Worm (Caenorhabditis elegans): ENCODE results near the gene C24F3.2.
A peak's percentile ranks its signal among the peaks of the same experiment; 100 is the strongest.

The C24F3.2 gene

DNA sequence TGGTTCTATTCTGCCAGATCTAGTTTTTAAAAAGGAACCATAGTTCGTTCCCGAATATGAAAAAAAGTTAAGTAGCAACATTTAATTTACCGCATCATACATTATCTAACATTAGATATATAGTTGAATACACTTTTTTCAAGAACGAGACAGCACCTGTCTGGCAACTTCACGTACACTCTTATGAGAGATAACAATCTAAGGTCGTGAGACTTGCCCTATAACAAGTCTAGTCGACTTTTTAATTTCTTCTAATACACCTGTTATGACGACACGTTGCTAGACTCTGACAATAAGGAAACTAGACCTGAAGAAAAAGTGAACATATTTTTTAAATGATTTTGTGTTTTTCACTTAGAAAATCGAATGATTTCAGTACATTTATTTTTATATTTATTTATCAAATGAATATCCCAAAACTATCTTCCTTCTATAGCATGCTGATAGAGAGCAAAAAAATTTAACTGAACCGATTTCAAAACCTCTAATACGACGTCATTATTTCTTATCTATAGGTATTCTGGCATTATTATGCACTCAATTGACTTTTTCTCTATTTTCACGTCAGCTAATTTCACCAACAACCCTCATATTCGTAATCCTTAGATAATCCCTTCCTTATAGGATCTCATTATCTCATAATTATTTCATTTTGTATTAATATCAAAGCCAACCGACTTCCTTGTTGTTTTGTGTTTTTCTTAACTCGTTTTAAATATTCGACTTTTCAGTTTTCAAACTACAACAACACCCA lies 30.7 kb downstream of the C24F3.2 start:
- no peak for TF ChIP-seq peb-1 (tag; optimal IDR thresholded peaks at IDR 0.05)
- no peak for TF ChIP-seq ztf-4 (tag; optimal IDR thresholded peaks at IDR 0.05)
- no peak for TF ChIP-seq snpc-4 (tag; optimal IDR thresholded peaks at IDR 0.05)
- no peak for TF ChIP-seq blmp-1 (tag; optimal IDR thresholded peaks at IDR 0.05; ENCODE audit: insufficient read depth)
- TF ChIP-seq ztf-1 (GFP tag; conservative IDR thresholded peaks at IDR 0.05) = no peak
- no peak for TF ChIP-seq mdl-1 (tag; optimal IDR thresholded peaks at IDR 0.05)
- TF ChIP-seq sem-4 (tag; optimal IDR thresholded peaks at IDR 0.05) = no peak
- TF ChIP-seq nhr-25 (tag; optimal IDR thresholded peaks at IDR 0.05) = no peak
- no peak for TF ChIP-seq dmd-4 (tag; optimal IDR thresholded peaks at IDR 0.05)
- no peak for TF ChIP-seq Y55F3AM.14 (GFP tag; optimal IDR thresholded peaks at IDR 0.05)
- TF ChIP-seq gmeb-1 (tag; optimal IDR thresholded peaks at IDR 0.05) = no peak
- TF ChIP-seq nhr-21 (tag; optimal IDR thresholded peaks at IDR 0.05) = no peak
- TF ChIP-seq mbf-1 (tag; optimal IDR thresholded peaks at IDR 0.05) = no peak
- no peak for TF ChIP-seq alr-1 (tag; optimal IDR thresholded peaks at IDR 0.05)
- peak; percentile 50 for TF ChIP-seq crh-2 (tag; optimal IDR thresholded peaks at IDR 0.05)
- no peak for TF ChIP-seq ama-1 (optimal IDR thresholded peaks at IDR 0.05)
- TF ChIP-seq lsy-2 (tag; optimal IDR thresholded peaks at IDR 0.05) = peak in 1 of 2 experiments; percentile 8
- no peak for TF ChIP-seq R02D3.7 (tag; optimal IDR thresholded peaks at IDR 0.05)
- TF ChIP-seq nhr-6 (tag; optimal IDR thresholded peaks at IDR 0.05) = no peak
- TF ChIP-seq elt-1 (tag; optimal IDR thresholded peaks at IDR 0.05) = no peak
- TF ChIP-seq fos-1 (tag; optimal IDR thresholded peaks at IDR 0.05) = peak; percentile 13
- TF ChIP-seq lin-13 (GFP tag; optimal IDR thresholded peaks at IDR 0.05) = no peak
- peak; percentile 3 for TF ChIP-seq sma-9 (GFP tag; optimal IDR thresholded peaks at IDR 0.05)
- TF ChIP-seq sma-9 (tag; optimal IDR thresholded peaks at IDR 0.05) = no peak
- no peak for TF ChIP-seq unc-62 (GFP tag; optimal IDR thresholded peaks at IDR 0.05)
- no peak for TF ChIP-seq nhr-129 (tag; optimal IDR thresholded peaks at IDR 0.05)
- TF ChIP-seq ztf-11 (tag; optimal IDR thresholded peaks at IDR 0.05) = no peak
- no peak for TF ChIP-seq egl-27 (tag; optimal IDR thresholded peaks at IDR 0.05)
- TF ChIP-seq sma-3 (GFP tag; optimal IDR thresholded peaks at IDR 0.05) = no peak

DNA sequence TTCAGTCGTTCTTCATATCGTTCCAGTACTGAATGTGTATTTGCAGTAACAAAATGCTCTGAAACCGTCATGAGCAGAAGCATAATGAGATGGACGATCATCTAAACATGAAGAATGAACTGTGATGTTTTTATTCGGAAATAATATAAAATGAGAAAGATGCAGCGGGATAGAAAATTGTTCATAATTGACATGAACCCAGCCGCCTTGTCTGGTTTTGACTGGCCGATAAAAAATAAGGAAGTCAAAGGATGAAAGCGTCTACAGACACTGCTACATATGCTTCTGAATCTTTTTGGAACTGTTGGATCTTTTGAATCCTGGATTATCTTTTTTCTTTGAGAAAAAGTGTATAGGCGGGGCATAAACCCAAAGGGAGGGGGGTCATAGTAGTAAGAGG lies 37.2 kb downstream of the C24F3.2 start, which contains the start of gene F01G10.9:
Gene F01G10.9, minus strand, starts transcription at position 101 of the 400 bp plus-strand sequence.
- no peak for TF ChIP-seq nhr-12 (tag; optimal IDR thresholded peaks at IDR 0.05)
- no peak for TF ChIP-seq ceh-82 (tag; optimal IDR thresholded peaks at IDR 0.05)
- no peak for TF ChIP-seq sma-3 (GFP tag; optimal IDR thresholded peaks at IDR 0.05)
- TF ChIP-seq F13H6.1 (tag; optimal IDR thresholded peaks at IDR 0.05) = no peak
- no peak for TF ChIP-seq alr-1 (tag; optimal IDR thresholded peaks at IDR 0.05)
- no peak for TF ChIP-seq nhr-129 (tag; optimal IDR thresholded peaks at IDR 0.05)
- no peak for TF ChIP-seq ztf-1 (GFP tag; conservative IDR thresholded peaks at IDR 0.05)
- TF ChIP-seq Y55F3AM.14 (GFP tag; optimal IDR thresholded peaks at IDR 0.05) = no peak
- TF ChIP-seq nhr-77 (tag; optimal IDR thresholded peaks at IDR 0.05) = no peak
- TF ChIP-seq nhr-6 (tag; optimal IDR thresholded peaks at IDR 0.05) = no peak
- no peak for TF ChIP-seq ama-1 (optimal IDR thresholded peaks at IDR 0.05)
- no peak for TF ChIP-seq ZK546.5 (tag; optimal IDR thresholded peaks at IDR 0.05)
- TF ChIP-seq elt-1 (tag; optimal IDR thresholded peaks at IDR 0.05) = no peak
- no peak for TF ChIP-seq ceh-16 (tag; optimal IDR thresholded peaks at IDR 0.05)
- no peak for TF ChIP-seq egl-27 (tag; optimal IDR thresholded peaks at IDR 0.05)
- TF ChIP-seq nhr-11 (tag; optimal IDR thresholded peaks at IDR 0.05) = no peak
- TF ChIP-seq nhr-25 (tag; optimal IDR thresholded peaks at IDR 0.05) = no peak
- no peak for TF ChIP-seq zag-1 (tag; optimal IDR thresholded peaks at IDR 0.05)
- TF ChIP-seq blmp-1 (tag; optimal IDR thresholded peaks at IDR 0.05; ENCODE audit: insufficient read depth) = no peak

- TF ChIP-seq lsy-2 (tag; optimal IDR thresholded peaks at IDR 0.05) = peak in 1 of 2 experiments; percentile 25
- no peak for TF ChIP-seq snpc-4 (tag; optimal IDR thresholded peaks at IDR 0.05)
- no peak for TF ChIP-seq ceh-82 (tag; optimal IDR thresholded peaks at IDR 0.05)
- peak; percentile 63 for TF ChIP-seq nhr-21 (tag; optimal IDR thresholded peaks at IDR 0.05)
- peak; percentile 46 for TF ChIP-seq egl-27 (tag; optimal IDR thresholded peaks at IDR 0.05)
- peak; percentile 7 for TF ChIP-seq fos-1 (tag; optimal IDR thresholded peaks at IDR 0.05)
- TF ChIP-seq ceh-16 (tag; optimal IDR thresholded peaks at IDR 0.05) = peak; percentile 5
- no peak for TF ChIP-seq dmd-4 (tag; optimal IDR thresholded peaks at IDR 0.05)
- TF ChIP-seq zag-1 (tag; optimal IDR thresholded peaks at IDR 0.05) = no peak
- TF ChIP-seq nhr-6 (tag; optimal IDR thresholded peaks at IDR 0.05) = no peak
- peak; percentile 49 for TF ChIP-seq sma-9 (GFP tag; optimal IDR thresholded peaks at IDR 0.05)
- TF ChIP-seq sma-9 (tag; optimal IDR thresholded peaks at IDR 0.05) = no peak
- peak; percentile 86 for TF ChIP-seq elt-1 (tag; optimal IDR thresholded peaks at IDR 0.05)
- no peak for TF ChIP-seq sem-4 (tag; optimal IDR thresholded peaks at IDR 0.05)
- no peak for TF ChIP-seq gmeb-1 (tag; optimal IDR thresholded peaks at IDR 0.05)
- TF ChIP-seq blmp-1 (tag; optimal IDR thresholded peaks at IDR 0.05; ENCODE audit: insufficient read depth) = peak; percentile 19
- TF ChIP-seq lin-39 (tag; optimal IDR thresholded peaks at IDR 0.05) = no peak
These were observed 38.7 kb downstream of the C24F3.2 start for ce11 chrIV:10261061-10261460.
